Worm (Caenorhabditis elegans): ENCODE results near the gene slc-17.3.

Gene slc-17.3

DNA sequence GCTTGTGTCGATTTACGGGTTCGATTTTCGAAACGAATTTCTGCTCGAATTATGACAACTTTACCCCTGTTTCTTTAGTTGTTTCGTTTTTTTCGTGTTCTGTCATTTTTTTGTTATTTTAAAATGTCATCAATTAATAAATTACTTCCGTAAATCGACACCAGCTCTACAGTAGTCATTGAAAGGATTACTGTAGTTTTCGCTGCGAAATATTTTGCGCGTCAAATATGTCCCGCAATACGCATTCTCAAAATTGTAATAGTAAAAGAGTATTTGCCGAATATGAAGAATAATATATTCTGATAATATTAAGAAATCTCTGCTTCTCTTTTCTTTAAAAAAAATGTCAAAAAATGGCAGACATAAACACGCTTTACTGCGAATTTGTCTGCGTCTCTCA is 28.1 kb upstream of the slc-17.3 start:
- TF ChIP-seq tab-1 (GFP tag; IDR thresholded peaks at IDR 0.05) = no peak
- no peak for TF ChIP-seq ref-1 (GFP tag; conservative IDR thresholded peaks at IDR 0.05)
- no peak for TF ChIP-seq flt-1 (GFP tag; IDR thresholded peaks at IDR 0.05)
- no peak for TF ChIP-seq T22C8.4 (GFP tag; IDR thresholded peaks at IDR 0.05)
- TF ChIP-seq ztf-29 (GFP tag; IDR thresholded peaks at IDR 0.05) = no peak
- TF ChIP-seq ztf-23 (GFP tag; IDR thresholded peaks at IDR 0.05) = no peak
- TF ChIP-seq klf-2 (GFP tag; conservative IDR thresholded peaks at IDR 0.05) = no peak

DNA sequence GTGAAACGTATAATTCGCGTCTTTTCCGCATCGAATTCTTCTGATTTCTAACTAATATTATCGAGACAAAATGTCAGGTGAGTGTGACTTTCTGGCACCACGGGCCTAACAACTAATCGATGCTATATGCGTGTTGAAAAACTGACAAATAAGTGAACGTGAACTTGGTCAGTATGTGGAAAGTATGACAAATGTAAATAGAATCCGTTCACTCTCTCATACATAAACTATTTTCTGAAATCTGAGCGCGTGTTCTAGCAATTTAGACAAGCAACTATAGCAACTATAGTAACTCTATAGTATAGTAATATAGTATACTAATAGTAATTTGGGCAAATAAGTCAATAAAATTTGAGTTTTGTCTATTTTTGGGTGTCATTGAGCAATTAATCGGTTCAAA is 27.2 kb upstream of the slc-17.3 start:
- TF ChIP-seq ztf-29 (GFP tag; IDR thresholded peaks at IDR 0.05) (no peak), cog-1 (tag; optimal IDR thresholded peaks at IDR 0.05) (no peak), flt-1 (GFP tag; IDR thresholded peaks at IDR 0.05) (no peak), klf-2 (GFP tag; conservative IDR thresholded peaks at IDR 0.05) (no peak)

DNA sequence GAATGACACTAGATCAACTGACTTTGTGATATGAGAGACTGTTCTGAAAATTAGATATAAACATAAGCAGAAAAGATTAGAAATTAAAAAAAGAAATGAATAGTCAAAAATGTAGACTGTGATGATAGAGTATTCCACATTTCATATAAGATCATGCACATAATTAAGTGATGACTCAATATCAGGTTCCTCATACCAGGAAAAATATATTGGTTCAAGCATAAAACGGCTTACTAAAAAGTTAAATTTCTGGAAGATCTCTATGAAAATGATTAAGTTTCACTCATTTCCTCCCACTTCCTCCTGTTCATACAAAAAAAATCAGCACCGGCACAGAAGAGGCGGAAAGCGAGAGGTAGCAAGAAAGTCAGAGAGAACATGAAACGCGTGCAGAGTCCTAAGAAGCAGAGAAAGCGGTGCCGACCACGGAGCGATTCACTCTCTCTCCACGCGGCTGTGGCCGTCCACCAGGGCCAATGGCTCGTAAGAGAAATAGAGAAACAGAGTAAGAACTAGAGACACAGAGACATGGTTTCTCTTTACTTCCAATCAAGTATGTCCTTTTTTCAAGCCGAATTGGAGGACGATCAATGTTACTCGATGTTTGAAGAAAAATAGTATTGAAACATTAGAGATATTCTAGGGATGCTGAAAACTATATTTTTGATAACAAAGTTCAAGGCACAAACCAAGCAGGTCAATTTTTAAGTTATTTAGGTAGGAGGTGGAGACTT is 26.7 kb upstream of the slc-17.3 start, which contains the start of the genes ZK688.5 and fahd-1:
ZK688.5 (minus strand) TSS at position 51 of the 734 bp plus-strand sequence.
fahd-1 (plus strand) TSS at position 684 of the 734 bp plus-strand sequence.
- TF ChIP-seq flt-1 (GFP tag; IDR thresholded peaks at IDR 0.05) (no peak), ref-1 (GFP tag; conservative IDR thresholded peaks at IDR 0.05) (no peak), T22C8.4 (GFP tag; IDR thresholded peaks at IDR 0.05) (no peak), cog-1 (tag; optimal IDR thresholded peaks at IDR 0.05) (peak; percentile 10), ztf-23 (GFP tag; IDR thresholded peaks at IDR 0.05) (0 out of 2 replicates have a peak, but pooled peaks have one; percentile 51), ztf-29 (GFP tag; IDR thresholded peaks at IDR 0.05) (no peak)

DNA sequence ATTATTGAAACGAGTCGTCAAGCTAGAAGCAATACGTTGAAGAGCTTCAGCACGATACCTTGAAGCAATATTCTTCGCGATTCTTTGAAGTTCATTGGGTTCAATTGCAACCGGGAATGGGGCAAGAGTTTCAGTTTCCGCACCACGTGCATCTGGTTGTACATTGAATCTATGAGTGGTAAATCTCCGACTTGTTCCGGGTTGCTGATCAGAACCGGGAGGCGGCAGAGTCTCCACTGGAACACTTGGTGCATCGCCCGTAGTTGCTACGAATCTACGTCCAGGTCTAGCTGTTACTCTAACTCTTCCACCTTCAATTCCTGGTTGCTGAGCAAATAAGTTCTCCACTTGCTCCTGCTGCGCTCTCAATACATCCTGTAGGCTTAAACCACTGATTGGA is 23.9 kb upstream of the slc-17.3 start:
- TF ChIP-seq klf-2 (GFP tag; conservative IDR thresholded peaks at IDR 0.05) = no peak
- no peak for TF ChIP-seq tab-1 (GFP tag; IDR thresholded peaks at IDR 0.05)
- no peak for TF ChIP-seq flt-1 (GFP tag; IDR thresholded peaks at IDR 0.05)
- no peak for TF ChIP-seq ztf-29 (GFP tag; IDR thresholded peaks at IDR 0.05)
- TF ChIP-seq med-1 (GFP tag; optimal IDR thresholded peaks at IDR 0.05; ENCODE audit: insufficient read depth) = no peak
- TF ChIP-seq ztf-23 (GFP tag; IDR thresholded peaks at IDR 0.05) = no peak
- TF ChIP-seq ref-1 (GFP tag; conservative IDR thresholded peaks at IDR 0.05) = no peak

DNA sequence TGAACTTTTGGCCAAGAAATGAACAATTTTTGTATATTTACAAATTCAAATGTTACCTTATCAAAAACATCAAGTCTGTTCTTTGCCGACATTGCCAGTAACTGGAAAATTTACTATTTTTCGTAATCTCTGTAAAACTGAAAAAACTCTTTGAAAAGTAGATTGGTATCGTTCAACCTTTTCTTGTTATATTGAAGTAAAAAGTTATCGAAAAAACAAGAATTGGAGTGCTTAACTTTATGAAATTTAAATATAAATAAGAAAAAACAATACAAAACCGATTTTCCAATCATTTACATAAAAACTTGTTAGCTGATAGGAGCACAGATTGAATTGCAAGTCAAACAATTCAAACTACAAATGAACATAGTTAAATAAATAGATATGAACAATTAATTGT is 19.8 kb upstream of the slc-17.3 start, which contains the start of gene ZK688.11:
ZK688.11 (minus strand) TSS at position 101 of the 400 bp plus-strand sequence.
- no peak for TF ChIP-seq ztf-29 (GFP tag; IDR thresholded peaks at IDR 0.05)
- no peak for TF ChIP-seq cog-1 (tag; optimal IDR thresholded peaks at IDR 0.05)
- no peak for TF ChIP-seq ref-1 (GFP tag; conservative IDR thresholded peaks at IDR 0.05)
- no peak for TF ChIP-seq T22C8.4 (GFP tag; IDR thresholded peaks at IDR 0.05)
- no peak for TF ChIP-seq klf-2 (GFP tag; conservative IDR thresholded peaks at IDR 0.05)
- no peak for TF ChIP-seq ztf-23 (GFP tag; IDR thresholded peaks at IDR 0.05)
- no peak for TF ChIP-seq tab-1 (GFP tag; IDR thresholded peaks at IDR 0.05)
- no peak for TF ChIP-seq med-1 (GFP tag; optimal IDR thresholded peaks at IDR 0.05; ENCODE audit: insufficient read depth)
- TF ChIP-seq flt-1 (GFP tag; IDR thresholded peaks at IDR 0.05) = no peak

DNA sequence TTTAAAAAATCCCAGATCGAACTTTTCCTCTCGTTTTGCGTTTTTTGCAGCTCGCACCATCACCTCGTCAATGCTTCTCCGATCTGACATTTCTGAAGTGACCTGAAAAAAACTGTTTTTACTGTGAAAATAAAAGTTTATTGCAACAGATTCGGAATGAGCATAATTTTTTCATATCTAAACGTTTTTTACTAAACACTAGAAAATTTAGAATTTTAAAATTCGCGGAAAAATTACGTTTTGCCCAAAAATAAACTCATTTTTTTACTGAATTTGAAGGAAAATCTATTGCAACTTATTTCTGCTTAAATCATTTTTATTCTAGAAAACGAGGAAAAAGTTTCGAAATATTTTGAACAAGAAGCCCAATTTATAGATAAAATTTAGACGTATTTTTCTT is 17.8 kb upstream of the slc-17.3 start, which contains the start of gene ZK688.9:
ZK688.9 (minus strand) TSS at position 101 of the 400 bp plus-strand sequence.
- TF ChIP-seq tab-1 (GFP tag; IDR thresholded peaks at IDR 0.05) = no peak
- no peak for TF ChIP-seq ztf-29 (GFP tag; IDR thresholded peaks at IDR 0.05)
- no peak for TF ChIP-seq ref-1 (GFP tag; conservative IDR thresholded peaks at IDR 0.05)
- no peak for TF ChIP-seq flt-1 (GFP tag; IDR thresholded peaks at IDR 0.05)
- no peak for TF ChIP-seq T22C8.4 (GFP tag; IDR thresholded peaks at IDR 0.05)
- TF ChIP-seq med-1 (GFP tag; optimal IDR thresholded peaks at IDR 0.05; ENCODE audit: insufficient read depth) = no peak
- no peak for TF ChIP-seq cog-1 (tag; optimal IDR thresholded peaks at IDR 0.05)
- no peak for TF ChIP-seq klf-2 (GFP tag; conservative IDR thresholded peaks at IDR 0.05)
- TF ChIP-seq ztf-23 (GFP tag; IDR thresholded peaks at IDR 0.05) = no peak

DNA sequence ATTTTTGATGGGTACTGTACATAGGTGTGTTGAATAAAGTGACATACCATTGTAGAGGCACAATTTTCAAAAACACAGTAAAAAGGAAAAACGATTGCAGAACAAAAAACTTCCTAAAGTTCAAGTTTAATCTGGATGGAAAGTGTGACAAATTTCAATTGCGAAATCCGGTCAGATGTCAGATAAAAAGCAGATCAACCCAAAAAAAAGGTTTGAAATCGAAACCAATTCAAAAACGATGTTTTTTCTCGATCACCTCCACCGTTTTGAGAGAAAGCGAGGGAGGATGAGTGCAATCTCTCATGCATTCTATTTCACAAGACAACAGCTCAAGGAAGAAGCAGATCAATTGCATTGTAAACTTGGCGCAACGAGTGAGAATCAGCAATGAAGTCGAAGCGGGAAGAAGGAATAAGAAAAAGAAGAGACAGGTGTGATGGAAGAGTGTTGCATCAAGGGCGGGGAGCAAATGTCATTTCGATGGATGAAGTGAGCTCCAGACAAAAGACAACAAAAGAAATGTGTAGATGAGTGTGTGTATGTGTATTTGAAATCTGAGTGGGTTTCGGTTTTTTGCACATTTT is 15.1 kb upstream of the slc-17.3 start:
- TF ChIP-seq tab-1 (GFP tag; IDR thresholded peaks at IDR 0.05) (no peak), ztf-23 (GFP tag; IDR thresholded peaks at IDR 0.05) (no peak), ref-1 (GFP tag; conservative IDR thresholded peaks at IDR 0.05) (no peak), cog-1 (tag; optimal IDR thresholded peaks at IDR 0.05) (no peak), med-1 (GFP tag; optimal IDR thresholded peaks at IDR 0.05; ENCODE audit: insufficient read depth) (no peak), klf-2 (GFP tag; conservative IDR thresholded peaks at IDR 0.05) (no peak), T22C8.4 (GFP tag; IDR thresholded peaks at IDR 0.05) (no peak), ztf-29 (GFP tag; IDR thresholded peaks at IDR 0.05) (no peak)

DNA sequence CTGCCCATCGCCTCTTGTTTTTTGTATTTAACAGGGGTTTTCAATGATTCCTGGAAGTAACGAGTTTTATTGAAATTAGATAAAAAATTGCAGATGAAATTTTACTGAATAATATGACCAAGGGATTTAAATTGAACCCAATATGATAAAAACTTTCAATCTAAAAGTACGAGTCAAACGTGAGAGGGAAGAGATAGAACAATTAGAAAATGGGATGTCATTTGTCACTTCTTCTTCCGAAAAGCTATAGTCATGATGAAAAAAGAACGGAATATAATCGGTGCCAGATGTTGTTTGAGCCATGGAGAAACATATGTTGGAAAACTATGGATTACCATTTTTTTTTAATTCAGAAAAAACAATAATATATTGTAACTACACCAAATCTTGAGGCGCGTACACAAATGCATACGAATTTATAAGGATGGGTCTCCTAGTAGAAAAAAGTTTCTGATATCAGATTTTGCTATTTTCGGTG is 13.8 kb upstream of the slc-17.3 start, which contains the start of gene sup-18:
sup-18 (minus strand) TSS at position 51 of the 478 bp plus-strand sequence.
- TF ChIP-seq cog-1 (tag; optimal IDR thresholded peaks at IDR 0.05) = no peak
- no peak for TF ChIP-seq klf-2 (GFP tag; conservative IDR thresholded peaks at IDR 0.05)
- TF ChIP-seq flt-1 (GFP tag; IDR thresholded peaks at IDR 0.05) = no peak
- no peak for TF ChIP-seq med-1 (GFP tag; optimal IDR thresholded peaks at IDR 0.05; ENCODE audit: insufficient read depth)
- TF ChIP-seq ztf-29 (GFP tag; IDR thresholded peaks at IDR 0.05) = no peak
- TF ChIP-seq T22C8.4 (GFP tag; IDR thresholded peaks at IDR 0.05) = no peak
- no peak for TF ChIP-seq ztf-23 (GFP tag; IDR thresholded peaks at IDR 0.05)
- no peak for TF ChIP-seq ref-1 (GFP tag; conservative IDR thresholded peaks at IDR 0.05)

DNA sequence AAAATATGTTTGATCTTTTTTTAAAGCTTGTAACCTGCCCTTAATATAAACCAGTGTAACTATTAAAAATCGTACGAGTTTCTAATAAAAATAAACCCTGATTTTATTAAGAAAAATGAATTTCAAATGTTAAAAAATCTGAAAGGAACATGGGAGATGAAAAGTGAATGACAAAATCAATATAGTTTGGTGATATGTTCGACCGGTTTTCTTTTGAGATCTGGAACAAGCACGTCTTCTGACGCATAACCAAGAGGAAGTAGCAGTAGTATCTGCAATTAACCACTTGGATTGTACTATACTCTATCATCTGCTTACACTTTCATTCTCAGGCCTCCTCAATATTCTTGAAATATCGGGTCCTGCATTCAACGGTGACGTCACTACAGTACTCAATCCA is 12.0 kb upstream of the slc-17.3 start:
- no peak for TF ChIP-seq klf-2 (GFP tag; conservative IDR thresholded peaks at IDR 0.05)
- no peak for TF ChIP-seq ztf-29 (GFP tag; IDR thresholded peaks at IDR 0.05)
- no peak for TF ChIP-seq ref-1 (GFP tag; conservative IDR thresholded peaks at IDR 0.05)
- no peak for TF ChIP-seq cog-1 (tag; optimal IDR thresholded peaks at IDR 0.05)
- TF ChIP-seq ztf-23 (GFP tag; IDR thresholded peaks at IDR 0.05) = no peak
- no peak for TF ChIP-seq flt-1 (GFP tag; IDR thresholded peaks at IDR 0.05)
- TF ChIP-seq tab-1 (GFP tag; IDR thresholded peaks at IDR 0.05) = no peak
- no peak for TF ChIP-seq T22C8.4 (GFP tag; IDR thresholded peaks at IDR 0.05)
- no peak for TF ChIP-seq med-1 (GFP tag; optimal IDR thresholded peaks at IDR 0.05; ENCODE audit: insufficient read depth)

All from whole organism, midembryonic.